Worm (Caenorhabditis elegans): ENCODE measurements around the gene ZC443.1.

DNA sequence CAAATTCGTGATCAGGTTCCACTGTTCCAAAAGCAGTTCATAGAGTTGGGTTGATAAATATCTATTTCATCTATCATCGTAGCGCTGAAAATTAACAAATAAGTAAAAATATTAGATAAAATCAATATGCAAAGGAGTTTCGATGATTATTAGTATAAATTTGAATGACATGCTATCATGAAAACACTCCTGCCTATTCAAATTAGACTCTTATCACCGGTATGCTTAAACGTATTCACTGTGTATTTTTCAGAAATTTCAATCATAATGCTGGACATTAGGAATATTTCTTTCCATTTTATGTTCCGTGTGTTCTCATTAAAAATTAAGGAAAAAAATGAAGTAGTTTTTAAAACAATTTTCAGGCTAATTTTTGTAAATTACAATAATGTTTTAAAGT is 35.4 kb upstream of the ZC443.1 start, which contains the start of gene C44H9.6:
- no peak for TF ChIP-seq flt-1 (GFP tag; IDR thresholded peaks at IDR 0.05)
- no peak for TF ChIP-seq ama-1 (optimal IDR thresholded peaks at IDR 0.05)
- no peak for TF ChIP-seq hmbx-1 (tag; optimal IDR thresholded peaks at IDR 0.05)
- TF ChIP-seq ceh-13 (GFP tag; optimal IDR thresholded peaks at IDR 0.05) = no peak
- no peak for TF ChIP-seq hnd-1 (tag; optimal IDR thresholded peaks at IDR 0.05)
- TF ChIP-seq sea-1 (GFP tag; conservative IDR thresholded peaks at IDR 0.05) = no peak
